Worm (Caenorhabditis elegans) whole organism, late embryonic: ENCODE data around the gene C24H12.4.

Experiments used
- C38D4.7 ChIP-seq: fragments of 200-800 bp; sonication (Bioruptor generic); optimal IDR thresholded peaks from 2 replicates; lab custom pipeline; 2018; ENCODE audit warnings: mild to moderate bottlenecking, missing genetic modification characterization, moderate library complexity, missing compliant biosample characterization
- F13H6.1 ChIP-seq: sonication (generic microtip); optimal IDR thresholded peaks from 2 replicates; lab custom pipeline; 2016; ENCODE audit warnings: missing genetic modification characterization, missing compliant biosample characterization
- K02D7.2 ChIP-seq: sonication (generic microtip); optimal IDR thresholded peaks from 2 replicates; lab custom pipeline; 2017; ENCODE audit warnings: mild to moderate bottlenecking, missing genetic modification characterization, missing compliant biosample characterization
- T23F11.4 ChIP-seq: fragments of 200-800 bp; sonication (Bioruptor generic); optimal IDR thresholded peaks from 2 replicates; lab custom pipeline; 2018; ENCODE audit warnings: mild to moderate bottlenecking, missing genetic modification characterization, missing compliant biosample characterization
- Y22D7AL.16 ChIP-seq: sonication (generic microtip); optimal IDR thresholded peaks from 2 replicates; lab custom pipeline; 2016; ENCODE audit warnings: missing genetic modification characterization, missing compliant biosample characterization
- ceh-19 ChIP-seq: fragments of 200-800 bp; sonication (Bioruptor generic); optimal IDR thresholded peaks from 2 replicates; lab custom pipeline; 2018; ENCODE audit warnings: mild to moderate bottlenecking, missing genetic modification characterization, missing compliant biosample characterization
- ceh-2 ChIP-seq: sonication (generic microtip); optimal IDR thresholded peaks from 2 replicates; lab custom pipeline; 2016; ENCODE audit warnings: missing genotype, missing genetic modification characterization, missing compliant biosample characterization
- ceh-22 ChIP-seq: sonication (generic microtip); optimal IDR thresholded peaks from 2 replicates; lab custom pipeline; 2017; ENCODE audit warnings: missing biosample characterization, missing genetic modification characterization
- ceh-24 ChIP-seq: sonication (generic microtip); optimal IDR thresholded peaks from 2 replicates; lab custom pipeline; 2016; ENCODE audit warnings: mild to moderate bottlenecking, missing genetic modification characterization, missing compliant biosample characterization
- ceh-30 ChIP-seq: fragments of 150-350 bp; optimal IDR thresholded peaks from 2 replicates; lab custom pipeline; 2014; ENCODE audit warnings: missing biosample characterization, missing genetic modification characterization
- ceh-31 ChIP-seq: sonication (generic microtip); optimal IDR thresholded peaks from 2 replicates; lab custom pipeline; 2016; ENCODE audit warnings: missing genetic modification characterization, missing compliant biosample characterization
- ceh-48 ChIP-seq: sonication (generic microtip); optimal IDR thresholded peaks from 2 replicates; lab custom pipeline; 2016; ENCODE audit warnings: missing genetic modification characterization, inconsistent platforms, missing compliant biosample characterization
- ceh-6 ChIP-seq: fragments of 200-800 bp; sonication (Bioruptor generic); optimal IDR thresholded peaks from 2 replicates; lab custom pipeline; 2018; ENCODE audit warnings: mild to moderate bottlenecking, missing genetic modification characterization, missing compliant biosample characterization
- ceh-9 ChIP-seq: sonication (generic microtip); optimal IDR thresholded peaks from 2 replicates; lab custom pipeline; 2016; ENCODE audit warnings: mild to moderate bottlenecking, missing genetic modification characterization, inconsistent platforms, missing compliant biosample characterization
- dmd-4 ChIP-seq: sonication (generic microtip); optimal IDR thresholded peaks from 2 replicates; lab custom pipeline; 2016; ENCODE audit warnings: borderline replicate concordance, missing genetic modification characterization, missing compliant biosample characterization
- elt-2 ChIP-seq: sonication (generic microtip); optimal IDR thresholded peaks from 2 replicates; lab custom pipeline; 2016; ENCODE audit warnings: missing genetic modification reagents, missing genetic modification characterization, missing compliant biosample characterization
- elt-4 ChIP-seq: sonication (generic microtip); optimal IDR thresholded peaks from 2 replicates; lab custom pipeline; 2016; ENCODE audit warnings: missing genetic modification characterization, missing compliant biosample characterization
- ets-4 ChIP-seq: sonication (generic microtip); optimal IDR thresholded peaks from 2 replicates; lab custom pipeline; 2016; ENCODE audit warnings: missing genetic modification characterization, missing compliant biosample characterization
- eyg-1 ChIP-seq: sonication (generic microtip); optimal IDR thresholded peaks from 2 replicates; lab custom pipeline; 2016; ENCODE audit warnings: missing genotype, missing genetic modification characterization, missing compliant biosample characterization
- fax-1 ChIP-seq: sonication (generic microtip); optimal IDR thresholded peaks from 2 replicates; lab custom pipeline; 2016; ENCODE audit warnings: missing genotype, missing genetic modification characterization, missing compliant biosample characterization
- gmeb-2 ChIP-seq: sonication (generic microtip); optimal IDR thresholded peaks from 2 replicates; lab custom pipeline; 2016; ENCODE audit warnings: missing genetic modification characterization, inconsistent platforms, missing compliant biosample characterization
- hlh-13 ChIP-seq: fragments of 200-800 bp; sonication (Bioruptor generic); optimal IDR thresholded peaks from 2 replicates; lab custom pipeline; 2018; ENCODE audit warnings: mild to moderate bottlenecking, missing genetic modification characterization, missing compliant biosample characterization
- hlh-30 ChIP-seq: sonication (generic microtip); optimal IDR thresholded peaks from 2 replicates; lab custom pipeline; 2017; ENCODE audit warnings: antibody characterized with exemption, missing genetic modification characterization, missing compliant biosample characterization; ENCODE audit not compliant: insufficient read depth
- hlh-6 ChIP-seq: sonication (generic microtip); optimal IDR thresholded peaks from 2 replicates; lab custom pipeline; 2016; ENCODE audit warnings: missing genotype, missing genetic modification characterization, missing compliant biosample characterization
- hlh-8 ChIP-seq: sonication (generic microtip); optimal IDR thresholded peaks from 2 replicates; lab custom pipeline; 2016; ENCODE audit warnings: missing genotype, missing genetic modification characterization, missing compliant biosample characterization
- lim-6 ChIP-seq: sonication (generic microtip); optimal IDR thresholded peaks from 2 replicates; lab custom pipeline; 2016; ENCODE audit warnings: missing genetic modification characterization, missing compliant biosample characterization
- lin-11 ChIP-seq: fragments of 200-800 bp; sonication (Bioruptor generic); optimal IDR thresholded peaks from 2 replicates; lab custom pipeline; 2018; ENCODE audit warnings: mild to moderate bottlenecking, missing genetic modification characterization, missing compliant biosample characterization
- mec-3 ChIP-seq: sonication (generic microtip); optimal IDR thresholded peaks from 2 replicates; lab custom pipeline; 2016; ENCODE audit warnings: borderline replicate concordance, missing genetic modification characterization, missing compliant biosample characterization
- nfya-1 ChIP-seq: sonication (generic microtip); optimal IDR thresholded peaks from 2 replicates; lab custom pipeline; 2017; ENCODE audit warnings: missing genetic modification characterization, mild to moderate bottlenecking, missing compliant biosample characterization, antibody characterized with exemption, moderate library complexity
- nhr-11 ChIP-seq: fragments of 150-350 bp; optimal IDR thresholded peaks from 2 replicates; lab custom pipeline; 2014; ENCODE audit warnings: missing biosample characterization, missing genetic modification characterization
- nhr-232 ChIP-seq: sonication (generic microtip); optimal IDR thresholded peaks from 2 replicates; lab custom pipeline; 2016; ENCODE audit warnings: missing genetic modification characterization, missing compliant biosample characterization
- npax-4 ChIP-seq: sonication (generic microtip); optimal IDR thresholded peaks from 2 replicates; lab custom pipeline; 2016; ENCODE audit warnings: missing genetic modification characterization, missing compliant biosample characterization
- odd-2 ChIP-seq: sonication (generic microtip); optimal IDR thresholded peaks from 2 replicates; lab custom pipeline; 2017; ENCODE audit warnings: antibody characterized with exemption, mild to moderate bottlenecking, missing genetic modification characterization, missing compliant biosample characterization
- pax-1 ChIP-seq: fragments of 150-350 bp; optimal IDR thresholded peaks from 2 replicates; lab custom pipeline; 2014; ENCODE audit warnings: missing biosample characterization, missing genetic modification characterization
- pha-2 ChIP-seq: sonication (generic microtip); optimal IDR thresholded peaks from 2 replicates; lab custom pipeline; 2017; ENCODE audit warnings: mild to moderate bottlenecking, missing genetic modification characterization, missing compliant biosample characterization
- pha-4 ChIP-seq: fragments of 150-350 bp; optimal IDR thresholded peaks from 2 replicates; lab custom pipeline; 2018; ENCODE audit warnings: missing biosample characterization, missing genetic modification reagents, missing genetic modification characterization
- pros-1 ChIP-seq: fragments of 150-350 bp; optimal IDR thresholded peaks from 2 replicates; lab custom pipeline; 2014; ENCODE audit warnings: missing biosample characterization, missing genetic modification reagents, missing genetic modification characterization
- ref-2 ChIP-seq: sonication (generic microtip); optimal IDR thresholded peaks from 2 replicates; lab custom pipeline; 2016; ENCODE audit warnings: missing genetic modification characterization, missing compliant biosample characterization
- rnt-1 ChIP-seq: sonication (generic microtip); optimal IDR thresholded peaks from 2 replicates; lab custom pipeline; 2016; ENCODE audit warnings: missing genetic modification characterization, missing compliant biosample characterization
- sdc-2 ChIP-seq: sonication (generic microtip); optimal IDR thresholded peaks from 2 replicates; lab custom pipeline; 2016; ENCODE audit warnings: missing genotype, missing genetic modification characterization, missing compliant biosample characterization
- tbx-2 ChIP-seq: sonication (generic microtip); optimal IDR thresholded peaks from 2 replicates; lab custom pipeline; 2016; ENCODE audit warnings: missing genetic modification characterization, missing compliant biosample characterization
- tbx-7 ChIP-seq: sonication (generic microtip); optimal IDR thresholded peaks from 2 replicates; lab custom pipeline; 2016; ENCODE audit warnings: missing genotype, missing genetic modification characterization, missing compliant biosample characterization
- unc-86 ChIP-seq: sonication (generic microtip); optimal IDR thresholded peaks from 2 replicates; lab custom pipeline; 2016; ENCODE audit warnings: missing genetic modification characterization, missing compliant biosample characterization
- zip-5 ChIP-seq: sonication (generic microtip); optimal IDR thresholded peaks from 2 replicates; lab custom pipeline; 2016; ENCODE audit warnings: missing genetic modification characterization, missing compliant biosample characterization

Gene C24H12.4

DNA sequence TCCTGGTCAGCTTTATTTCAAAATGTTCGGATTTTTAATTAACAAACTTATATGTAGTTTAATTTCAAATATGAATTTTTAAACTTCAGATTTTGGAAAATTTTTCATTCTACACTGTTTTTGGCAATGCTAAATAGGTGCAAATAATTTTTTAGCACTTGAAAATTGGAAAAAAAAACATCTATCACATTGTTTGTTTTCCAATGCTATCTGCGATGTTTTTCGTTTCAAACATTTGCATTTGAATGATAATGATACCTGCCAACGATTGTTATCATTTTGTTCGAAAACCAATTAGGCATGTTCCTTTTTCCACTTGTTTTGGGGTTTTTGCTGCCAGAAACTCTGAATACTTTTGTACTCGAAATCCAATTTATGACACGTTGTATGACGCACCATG lies 36.1 kb upstream of the C24H12.4 start, which contains the start of gene C03H5.4:
C03H5.4 (plus strand) TSS at position 301 of the 400 bp plus-strand sequence.
- TF ChIP-seq hlh-30 (tag; lab: Kevin White, UChicago), result no peak
- TF ChIP-seq unc-86 (tag; lab: Kevin White, UChicago), result no peak
- no peak for TF ChIP-seq ceh-9 (tag; lab: Kevin White, UChicago)
- no peak for TF ChIP-seq ceh-24 (tag; lab: Kevin White, UChicago)
- TF ChIP-seq hlh-8, result no peak
- TF ChIP-seq K02D7.2 (tag; lab: Kevin White, UChicago), result no peak
- TF ChIP-seq fax-1, result no peak
- TF ChIP-seq ceh-31 (tag; lab: Kevin White, UChicago), result no peak
- TF ChIP-seq odd-2, result no peak

- no peak for TF ChIP-seq odd-2
- no peak for TF ChIP-seq ceh-30 (tag; lab: Kevin White, UChicago)
- TF ChIP-seq sdc-2 (tag; lab: Kevin White, UChicago), result no peak
- TF ChIP-seq rnt-1, result no peak
- TF ChIP-seq tbx-2 (tag; lab: Kevin White, UChicago), result no peak
- no peak for TF ChIP-seq mec-3 (tag; lab: Kevin White, UChicago)
- no peak for TF ChIP-seq npax-4 (tag; lab: Kevin White, UChicago)
- TF ChIP-seq ceh-19, result no peak
- TF ChIP-seq pha-4 (tag; lab: Kevin White, UChicago), result no peak
- TF ChIP-seq nfya-1 (tag; lab: Kevin White, UChicago), result no peak
- TF ChIP-seq elt-4 (tag; lab: Kevin White, UChicago), result no peak
- TF ChIP-seq ceh-6, result no peak
- no peak for TF ChIP-seq pros-1 (tag; lab: Kevin White, UChicago)
Observed at ce11 chrII:378351-378750, 32.7 kb upstream of the C24H12.4 start, which contains the start of gene C03H5.9. Gene C03H5.9 (plus strand): TSS chrII:378651.

- no peak for TF ChIP-seq C38D4.7 (GFP tag; lab: Kevin White, UChicago)
- TF ChIP-seq nhr-232 (tag; lab: Kevin White, UChicago), result no peak
- no peak for TF ChIP-seq hlh-13
- TF ChIP-seq pha-4 (tag; lab: Kevin White, UChicago), result no peak
- no peak for TF ChIP-seq T23F11.4
- no peak for TF ChIP-seq ceh-2
- TF ChIP-seq F13H6.1, result no peak
- TF ChIP-seq hlh-6 (tag; lab: Kevin White, UChicago), result no peak
Observed at ce11 chrII:379935-380334, 31.1 kb upstream of the C24H12.4 start, which contains the start of gene C03H5.7. Gene C03H5.7 (plus strand): TSS chrII:380235.

- TF ChIP-seq pax-1 (tag; lab: Kevin White, UChicago) (no peak), mec-3 (tag; lab: Kevin White, UChicago) (no peak), ceh-31 (tag; lab: Kevin White, UChicago) (no peak), elt-2 (no peak), ref-2 (no peak), C38D4.7 (GFP tag; lab: Kevin White, UChicago) (no peak), tbx-7 (tag; lab: Kevin White, UChicago) (no peak), ceh-48 (tag; lab: Kevin White, UChicago) (no peak), lim-6 (tag; lab: Kevin White, UChicago) (no peak), hlh-8 (no peak), eyg-1 (tag; lab: Kevin White, UChicago) (no peak), ets-4 (tag; lab: Kevin White, UChicago) (no peak), nhr-11 (tag; lab: Kevin White, UChicago) (no peak), Y22D7AL.16 (tag; lab: Kevin White, UChicago) (no peak), lin-11 (tag; lab: Kevin White, UChicago) (no peak), zip-5 (no peak), gmeb-2 (tag; lab: Kevin White, UChicago) (no peak), pha-2 (tag; lab: Kevin White, UChicago) (no peak), ceh-22 (tag; lab: Kevin White, UChicago) (no peak), dmd-4 (no peak)
Observed at ce11 chrII:385258-385657, 25.8 kb upstream of the C24H12.4 start, which contains the start of gene C03H5.5. Gene C03H5.5 (minus strand): TSS chrII:385358.
